Worm (Caenorhabditis elegans) whole organism, late embryonic: Measurements from ENCODE around the gene slfl-4.
"Not testable (repeated sequence)": the region's sequence is repeated elsewhere in the genome, so short reads cannot be mapped to it uniquely, and the experiment has no call there.

Experiments
- F13H6.1 ChIP-seq: sonication (generic microtip); optimal IDR thresholded peaks from 2 replicates; lab custom pipeline; 2016; ENCODE audit warnings: missing genetic modification characterization, missing compliant biosample characterization
- K02D7.2 ChIP-seq: sonication (generic microtip); optimal IDR thresholded peaks from 2 replicates; lab custom pipeline; 2017; ENCODE audit warnings: mild to moderate bottlenecking, missing genetic modification characterization, missing compliant biosample characterization
- Y22D7AL.16 ChIP-seq: sonication (generic microtip); optimal IDR thresholded peaks from 2 replicates; lab custom pipeline; 2016; ENCODE audit warnings: missing genetic modification characterization, missing compliant biosample characterization
- ahr-1 ChIP-seq: sonication (generic microtip); optimal IDR thresholded peaks from 2 replicates; lab custom pipeline; 2016; ENCODE audit warnings: missing genetic modification characterization, missing compliant biosample characterization
- ama-1 ChIP-seq: fragments of 150-350 bp; optimal IDR thresholded peaks from 2 replicates; lab custom pipeline; 2014
- ceh-18 ChIP-seq: sonication (generic microtip); optimal IDR thresholded peaks from 2 replicates; lab custom pipeline; 2016; ENCODE audit warnings: missing genetic modification characterization, missing compliant biosample characterization
- ceh-19 ChIP-seq: fragments of 200-800 bp; sonication (Bioruptor generic); optimal IDR thresholded peaks from 2 replicates; lab custom pipeline; 2018; ENCODE audit warnings: mild to moderate bottlenecking, missing genetic modification characterization, missing compliant biosample characterization
- ceh-2 ChIP-seq: sonication (generic microtip); optimal IDR thresholded peaks from 2 replicates; lab custom pipeline; 2016; ENCODE audit warnings: missing genotype, missing genetic modification characterization, missing compliant biosample characterization
- ceh-22 ChIP-seq: sonication (generic microtip); optimal IDR thresholded peaks from 2 replicates; lab custom pipeline; 2017; ENCODE audit warnings: missing biosample characterization, missing genetic modification characterization
- ceh-31 ChIP-seq: sonication (generic microtip); optimal IDR thresholded peaks from 2 replicates; lab custom pipeline; 2016; ENCODE audit warnings: missing genetic modification characterization, missing compliant biosample characterization
- ceh-34 ChIP-seq: sonication (generic microtip); optimal IDR thresholded peaks from 2 replicates; lab custom pipeline; 2016; ENCODE audit warnings: mild to moderate bottlenecking, missing genetic modification characterization, missing compliant biosample characterization
- ceh-48 ChIP-seq: sonication (generic microtip); optimal IDR thresholded peaks from 2 replicates; lab custom pipeline; 2016; ENCODE audit warnings: missing genetic modification characterization, inconsistent platforms, missing compliant biosample characterization
- ceh-9 ChIP-seq: sonication (generic microtip); optimal IDR thresholded peaks from 2 replicates; lab custom pipeline; 2016; ENCODE audit warnings: mild to moderate bottlenecking, missing genetic modification characterization, inconsistent platforms, missing compliant biosample characterization
- dmd-4 ChIP-seq: sonication (generic microtip); optimal IDR thresholded peaks from 2 replicates; lab custom pipeline; 2016; ENCODE audit warnings: borderline replicate concordance, missing genetic modification characterization, missing compliant biosample characterization
- elt-4 ChIP-seq: sonication (generic microtip); optimal IDR thresholded peaks from 2 replicates; lab custom pipeline; 2016; ENCODE audit warnings: missing genetic modification characterization, missing compliant biosample characterization
- ets-4 ChIP-seq: sonication (generic microtip); optimal IDR thresholded peaks from 2 replicates; lab custom pipeline; 2016; ENCODE audit warnings: missing genetic modification characterization, missing compliant biosample characterization
- eyg-1 ChIP-seq: sonication (generic microtip); optimal IDR thresholded peaks from 2 replicates; lab custom pipeline; 2016; ENCODE audit warnings: missing genotype, missing genetic modification characterization, missing compliant biosample characterization
- fax-1 ChIP-seq: sonication (generic microtip); optimal IDR thresholded peaks from 2 replicates; lab custom pipeline; 2016; ENCODE audit warnings: missing genotype, missing genetic modification characterization, missing compliant biosample characterization
- fkh-10 ChIP-seq: fragments of 150-350 bp; optimal IDR thresholded peaks from 2 replicates; lab custom pipeline; 2014; ENCODE audit warnings: missing biosample characterization, missing genetic modification reagents, missing genetic modification characterization
- hlh-13 ChIP-seq: fragments of 200-800 bp; sonication (Bioruptor generic); optimal IDR thresholded peaks from 2 replicates; lab custom pipeline; 2018; ENCODE audit warnings: mild to moderate bottlenecking, missing genetic modification characterization, missing compliant biosample characterization
- hlh-15 ChIP-seq: sonication (generic microtip); optimal IDR thresholded peaks from 2 replicates; lab custom pipeline; 2016; ENCODE audit warnings: missing genetic modification characterization, missing compliant biosample characterization
- hlh-6 ChIP-seq: sonication (generic microtip); optimal IDR thresholded peaks from 2 replicates; lab custom pipeline; 2016; ENCODE audit warnings: missing genotype, missing genetic modification characterization, missing compliant biosample characterization
- mec-3 ChIP-seq: sonication (generic microtip); optimal IDR thresholded peaks from 2 replicates; lab custom pipeline; 2016; ENCODE audit warnings: borderline replicate concordance, missing genetic modification characterization, missing compliant biosample characterization
- npax-4 ChIP-seq: sonication (generic microtip); optimal IDR thresholded peaks from 2 replicates; lab custom pipeline; 2016; ENCODE audit warnings: missing genetic modification characterization, missing compliant biosample characterization
- pag-3 ChIP-seq: sonication (generic microtip); optimal IDR thresholded peaks from 2 replicates; lab custom pipeline; 2016; ENCODE audit warnings: missing compliant biosample characterization, missing genetic modification characterization, borderline replicate concordance
- pat-9 ChIP-seq: fragments of 200-800 bp; sonication (Bioruptor generic); optimal IDR thresholded peaks from 2 replicates; lab custom pipeline; 2018; ENCODE audit warnings: mild to moderate bottlenecking, missing genetic modification characterization, moderate library complexity, missing compliant biosample characterization
- pqm-1 ChIP-seq: sonication (generic microtip); optimal IDR thresholded peaks from 2 replicates; lab custom pipeline; 2016; ENCODE audit warnings: missing genetic modification characterization, missing compliant biosample characterization
- pros-1 ChIP-seq: fragments of 150-350 bp; optimal IDR thresholded peaks from 2 replicates; lab custom pipeline; 2014; ENCODE audit warnings: missing biosample characterization, missing genetic modification reagents, missing genetic modification characterization
- ref-2 ChIP-seq: sonication (generic microtip); optimal IDR thresholded peaks from 2 replicates; lab custom pipeline; 2016; ENCODE audit warnings: missing genetic modification characterization, missing compliant biosample characterization
- rnt-1 ChIP-seq: sonication (generic microtip); optimal IDR thresholded peaks from 2 replicates; lab custom pipeline; 2016; ENCODE audit warnings: missing genetic modification characterization, missing compliant biosample characterization
- sdc-2 ChIP-seq: sonication (generic microtip); optimal IDR thresholded peaks from 2 replicates; lab custom pipeline; 2016; ENCODE audit warnings: missing genotype, missing genetic modification characterization, missing compliant biosample characterization
- sox-4 ChIP-seq: sonication (generic microtip); optimal IDR thresholded peaks from 2 replicates; lab custom pipeline; 2017; ENCODE audit warnings: mild to moderate bottlenecking, missing genetic modification characterization, inconsistent platforms, missing compliant biosample characterization
- tbx-7 ChIP-seq: sonication (generic microtip); optimal IDR thresholded peaks from 2 replicates; lab custom pipeline; 2016; ENCODE audit warnings: missing genotype, missing genetic modification characterization, missing compliant biosample characterization
- unc-3 ChIP-seq, 2 experiments: fragments of 200-800 bp in 1 of 2; sonication (Bioruptor generic) in 1 of 2; sonication (generic microtip) in 1 of 2; conservative IDR thresholded peaks in 1 of 2; optimal IDR thresholded peaks in 1 of 2; 2 replicates each; pipeline versions ENCODE4 v1.3.6 to Lab custom; 2016 to 2022; ENCODE audit warnings: missing compliant biosample characterization in 2 of 2, missing genetic modification characterization in 2 of 2, missing genetic modification reagents in 1 of 2
- unc-55 ChIP-seq: sonication (generic microtip); optimal IDR thresholded peaks from 2 replicates; lab custom pipeline; 2017; ENCODE audit warnings: missing biosample characterization, missing genetic modification reagents, missing genetic modification characterization
- zip-5 ChIP-seq: sonication (generic microtip); optimal IDR thresholded peaks from 2 replicates; lab custom pipeline; 2016; ENCODE audit warnings: missing genetic modification characterization, missing compliant biosample characterization

The slfl-4 gene

ce11 chrIV:5290547-5290946 is 16.2 kb downstream of the slfl-4 start, which contains the start of gene nlp-47:
Gene nlp-47, plus strand, starts transcription at chrIV:5290847.
- TF ChIP-seq sox-4 (tag; lab: Kevin White, UChicago) (no peak), unc-55 (GFP tag; lab: Kevin White, UChicago) (no peak), K02D7.2 (no peak), fax-1 (tag; lab: Kevin White, UChicago) (no peak), ceh-31 (tag; lab: Kevin White, UChicago) (no peak), pqm-1 (tag; lab: Kevin White, UChicago) (no peak), zip-5 (tag; lab: Kevin White, UChicago) (no peak)

DNA sequence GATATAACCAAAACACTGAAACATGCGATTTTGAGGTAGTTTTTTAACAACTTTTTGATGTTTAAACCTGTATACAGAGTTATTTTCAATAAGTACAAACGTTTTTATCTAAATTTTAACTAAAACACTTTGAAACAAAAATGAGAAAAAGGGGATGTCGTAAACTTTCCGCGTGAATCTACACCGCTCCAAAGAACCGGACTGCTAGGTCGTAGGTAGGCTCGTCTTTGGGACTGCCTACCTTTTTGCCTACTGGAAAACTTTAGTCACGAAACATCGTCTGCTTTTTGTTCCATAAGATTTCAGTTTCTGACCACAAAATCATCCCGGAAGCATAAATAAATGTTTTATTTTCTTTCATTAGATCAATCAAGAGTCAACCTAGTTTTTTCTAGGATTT is 16.9 kb downstream of the slfl-4 start:
- TF ChIP-seq fax-1 (tag; lab: Kevin White, UChicago) (no peak), ceh-31 (tag; lab: Kevin White, UChicago) (no peak), ama-1 (no peak), sdc-2 (tag; lab: Kevin White, UChicago) (no peak), mec-3 (no peak), dmd-4 (tag; lab: Kevin White, UChicago) (no peak), pros-1 (tag; lab: Kevin White, UChicago) (no peak), ets-4 (no peak), hlh-6 (tag; lab: Kevin White, UChicago) (no peak), Y22D7AL.16 (tag; lab: Kevin White, UChicago) (no peak), ceh-9 (tag; lab: Kevin White, UChicago) (no peak), tbx-7 (tag; lab: Kevin White, UChicago) (no peak), unc-3 (GFP tag; conservative IDR thresholded peaks at IDR 0.05; lab: Robert Waterston, UW) (no peak), unc-3 (tag; optimal IDR thresholded peaks at IDR 0.05; lab: Kevin White, UChicago) (no peak), ceh-22 (no peak), ceh-34 (tag; lab: Kevin White, UChicago) (no peak), eyg-1 (no peak), ceh-19 (no peak), F13H6.1 (no peak), ceh-2 (tag; lab: Kevin White, UChicago) (no peak)

DNA sequence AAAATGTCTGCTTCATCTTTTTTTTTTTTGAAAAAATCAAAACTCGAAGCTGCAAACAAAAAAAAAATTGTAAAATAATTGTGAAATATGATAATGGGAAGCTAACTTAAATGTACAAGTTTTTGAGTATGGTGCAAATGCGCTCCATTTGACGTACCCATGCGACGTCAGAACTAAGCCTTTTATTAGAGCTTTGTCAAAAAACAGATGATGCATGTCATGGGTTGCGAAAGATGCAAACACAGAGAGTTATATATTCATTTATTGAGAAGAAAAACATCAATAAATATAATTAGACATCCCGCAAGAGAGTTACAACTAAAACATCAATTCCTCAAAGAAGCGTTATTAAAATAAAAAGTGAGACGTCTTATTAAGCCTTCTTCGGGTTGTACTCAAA is 20.1 kb downstream of the slfl-4 start:
- TF ChIP-seq hlh-6 (tag; lab: Kevin White, UChicago) (no peak), eyg-1 (no peak), ceh-34 (tag; lab: Kevin White, UChicago) (no peak), pat-9 (tag; lab: Kevin White, UChicago) (no peak), ceh-22 (no peak), hlh-13 (GFP tag; lab: Kevin White, UChicago) (no peak), ref-2 (tag; lab: Kevin White, UChicago) (no peak), mec-3 (no peak), pag-3 (no peak), rnt-1 (tag; lab: Kevin White, UChicago) (no peak), elt-4 (tag; lab: Kevin White, UChicago) (no peak)

ce11 chrIV:5295240-5295639 is 20.9 kb downstream of the slfl-4 start, which contains the start of gene msp-51:
Gene msp-51, minus strand, starts transcription at chrIV:5295340.
- TF ChIP-seq ama-1; Y22D7AL.16 (tag; lab: Kevin White, UChicago); K02D7.2: not testable (repeated sequence)
- TF ChIP-seq, all 69 proteins: peak for 0; not testable (repeated sequence) for 69

DNA sequence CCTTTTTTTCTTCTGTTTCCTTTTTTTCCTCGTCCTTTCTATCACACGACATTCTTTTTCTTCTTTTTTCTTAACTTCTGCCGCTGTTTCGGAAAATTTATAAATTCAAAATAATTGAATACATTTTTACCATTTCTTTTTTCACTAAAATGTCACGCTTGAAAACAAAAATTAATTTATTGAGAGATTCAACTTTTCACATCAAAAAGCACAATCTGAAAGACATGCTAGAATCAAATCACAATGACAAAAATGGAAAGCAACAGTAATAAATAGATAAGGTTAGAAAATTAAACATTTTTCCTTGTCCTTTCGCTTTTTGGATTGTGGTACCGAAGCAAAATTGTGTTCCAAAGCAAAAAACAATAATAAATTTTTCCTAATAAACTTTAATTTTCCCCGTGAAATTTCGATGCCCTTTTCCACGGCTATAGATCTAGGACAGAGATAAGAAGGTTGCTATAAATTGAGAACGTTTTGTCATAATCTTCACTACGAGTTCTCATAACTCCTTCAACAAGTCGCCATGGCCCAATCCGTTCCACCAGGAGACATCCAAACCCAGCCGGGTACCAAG is 23.2 kb downstream of the slfl-4 start, which contains the start of the genes ZK354.6 and msp-113:
Gene ZK354.6 (minus strand): TSS at position 101 of the 577 bp plus-strand sequence.
Gene msp-113 (plus strand): TSS at position 527 of the 577 bp plus-strand sequence.
- TF ChIP-seq sdc-2 (tag; lab: Kevin White, UChicago) (no peak), pag-3 (no peak), eyg-1 (no peak), ceh-9 (tag; lab: Kevin White, UChicago) (no peak), ahr-1 (no peak), fkh-10 (GFP tag; lab: Kevin White, UChicago) (no peak), npax-4 (tag; lab: Kevin White, UChicago) (no peak), unc-3 (GFP tag; conservative IDR thresholded peaks at IDR 0.05; lab: Robert Waterston, UW) (no peak), unc-3 (tag; optimal IDR thresholded peaks at IDR 0.05; lab: Kevin White, UChicago) (no peak), hlh-15 (tag; lab: Kevin White, UChicago) (no peak), ceh-2 (tag; lab: Kevin White, UChicago) (no peak), mec-3 (no peak), hlh-6 (tag; lab: Kevin White, UChicago) (no peak), ceh-18 (tag; lab: Kevin White, UChicago) (no peak), ceh-19 (no peak), elt-4 (tag; lab: Kevin White, UChicago) (no peak), Y22D7AL.16 (tag; lab: Kevin White, UChicago) (no peak), ceh-48 (tag; lab: Kevin White, UChicago) (no peak), pros-1 (tag; lab: Kevin White, UChicago) (no peak)
